Worm (Caenorhabditis elegans) whole organism, late embryonic: Measurements from ENCODE around the gene F36F12.7.

Source experiments
- F13H6.1 ChIP-seq: sonication (generic microtip); optimal IDR thresholded peaks from 2 replicates; lab custom pipeline; 2016; ENCODE audit warnings: missing genetic modification characterization, missing compliant biosample characterization
- sox-4 ChIP-seq: sonication (generic microtip); optimal IDR thresholded peaks from 2 replicates; lab custom pipeline; 2017; ENCODE audit warnings: mild to moderate bottlenecking, missing genetic modification characterization, inconsistent platforms, missing compliant biosample characterization

DNA sequence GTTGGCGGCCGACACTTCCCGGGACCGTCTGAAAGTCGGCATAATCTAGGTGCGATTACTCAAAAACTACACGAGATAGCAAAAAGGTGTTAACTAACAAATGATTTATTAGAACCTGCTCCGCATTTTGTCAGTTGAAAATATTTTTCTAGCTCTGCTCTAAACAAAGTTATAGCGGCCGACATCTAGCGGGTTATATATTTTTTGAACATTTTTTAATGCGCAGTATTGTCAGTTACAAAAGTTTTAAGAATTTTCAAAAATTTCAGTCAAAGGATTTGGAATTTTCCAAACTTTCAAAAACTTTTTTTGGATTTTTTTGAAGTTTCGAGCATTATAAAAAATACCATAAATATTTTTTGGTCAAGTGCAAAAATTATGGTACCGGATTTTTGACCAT lies 17.9 kb upstream of the F36F12.7 start:
- no peak for TF ChIP-seq sox-4
- no peak for TF ChIP-seq F13H6.1 (tag; lab: Kevin White, UChicago)
